Fruit fly (Drosophila melanogaster) whole organism, embryonic: ENCODE results near the gene Pcd.

Source experiments
- CG13775 ChIP-seq: fragments of 200-800 bp; sonication (Bioruptor generic); optimal IDR thresholded peaks from 3 replicates; lab custom pipeline; 2017; ENCODE audit warnings: missing biosample characterization, mild to moderate bottlenecking, missing genetic modification characterization
- CG30020 ChIP-seq: fragments of 200-800 bp; optimal IDR thresholded peaks from 2 replicates; lab custom pipeline; 2019; ENCODE audit warnings: missing biosample characterization, mild to moderate bottlenecking, missing genetic modification characterization, moderate library complexity
- CG31365 ChIP-seq: fragments of 200-800 bp; sonication (Bioruptor generic); optimal IDR thresholded peaks from 2 replicates; lab custom pipeline; 2018; ENCODE audit warnings: missing biosample characterization, mild to moderate bottlenecking, missing genetic modification characterization
- Mrtf ChIP-seq: fragments of 200-800 bp; sonication (Bioruptor generic); IDR thresholded peaks from 3 replicates; pipeline ENCODE4 v1.3.6; 2022; ENCODE audit warnings: missing biosample characterization, missing genetic modification characterization
- bsh ChIP-seq, 2 experiments: fragments of 200-800 bp; sonication (Bioruptor generic); optimal IDR thresholded peaks; 2 replicates each; lab custom pipeline; 2017 to 2018; ENCODE audit warnings: mild to moderate bottlenecking in 2 of 2, missing biosample characterization in 2 of 2, missing genetic modification characterization in 2 of 2, moderate library complexity in 1 of 2
- fru ChIP-seq: fragments of >200 bp; optimal IDR thresholded peaks from 2 replicates; lab custom pipeline; 2017
- luna ChIP-seq: fragments of 200-800 bp; sonication (Bioruptor generic); optimal IDR thresholded peaks from 2 replicates; lab custom pipeline; 2016; ENCODE audit warnings: missing biosample characterization, missing genetic modification characterization

DNA sequence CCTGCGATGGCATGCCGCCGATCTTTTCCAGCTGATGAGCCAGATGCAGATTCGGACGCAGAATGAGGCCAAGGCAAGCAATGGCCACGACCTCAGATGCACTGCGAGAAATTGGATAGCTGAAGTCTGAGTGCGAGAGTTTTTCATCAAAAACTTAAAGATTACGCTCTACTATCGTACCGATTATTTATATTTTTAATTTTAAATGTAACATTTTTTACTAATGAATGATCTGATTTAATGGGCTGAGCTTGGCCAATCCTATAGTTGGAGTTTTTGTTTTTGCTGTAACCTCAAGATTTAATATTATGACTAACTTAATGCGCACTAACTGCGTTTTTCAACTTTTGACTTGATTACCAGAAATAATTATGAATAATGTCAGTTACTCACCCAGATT, 39.3 kb downstream of the Pcd start:
- no peak for TF ChIP-seq fru
- no peak for TF ChIP-seq CG30020 (tag; lab: Kevin White, UChicago)
- no peak for TF ChIP-seq Mrtf (GFP tag; lab: Robert Waterston, UW)
- no peak for TF ChIP-seq bsh (GFP tag; optimal IDR thresholded peaks at IDR 0.05; lab: Kevin White, UChicago)
- TF ChIP-seq CG31365 (tag; lab: Kevin White, UChicago): no peak
- TF ChIP-seq CG13775 (GFP tag; lab: Kevin White, UChicago): no peak
- TF ChIP-seq luna: no peak
